Worm (Caenorhabditis elegans) whole organism, L1 larva: ENCODE measurements around the gene D2096.12.

ENCODE experiments used
- aha-1 ChIP-seq: fragments of 150-350 bp; optimal IDR thresholded peaks from 2 replicates; lab custom pipeline; 2014; ENCODE audit warnings: missing biosample characterization, missing genetic modification characterization
- aly-2 ChIP-seq: fragments of 150-350 bp; optimal IDR thresholded peaks from 2 replicates; lab custom pipeline; 2014; ENCODE audit warnings: missing biosample characterization, missing genetic modification characterization
- dpl-1 ChIP-seq, 3 experiments: fragments of 150-350 bp in 2 of 3; sonication (generic microtip) in 1 of 3; optimal IDR thresholded peaks; 2 replicates each; lab custom pipeline; 2014 to 2017; ENCODE audit warnings: missing biosample characterization in 3 of 3, missing genetic modification characterization in 3 of 3, missing genetic modification reagents in 3 of 3
- irx-1 ChIP-seq: sonication (generic microtip); optimal IDR thresholded peaks from 2 replicates; lab custom pipeline; 2016; ENCODE audit warnings: missing genetic modification characterization, missing compliant biosample characterization
- jun-1 ChIP-seq: fragments of 150-350 bp; optimal IDR thresholded peaks from 2 replicates; lab custom pipeline; 2014; ENCODE audit warnings: missing biosample characterization, missing genetic modification reagents, missing genetic modification characterization
- mdl-1 ChIP-seq, 2 experiments: fragments of 150-350 bp; optimal IDR thresholded peaks; 2 replicates each; lab custom pipeline; 2014 to 2017; ENCODE audit warnings: missing biosample characterization in 2 of 2, missing genetic modification characterization in 2 of 2, inconsistent platforms in 1 of 2
- mef-2 ChIP-seq: fragments of 150-350 bp; optimal IDR thresholded peaks from 2 replicates; lab custom pipeline; 2014; ENCODE audit warnings: missing biosample characterization, missing genetic modification characterization
- tlp-1 ChIP-seq: fragments of 150-350 bp; optimal IDR thresholded peaks from 2 replicates; lab custom pipeline; 2014; ENCODE audit warnings: missing biosample characterization, missing genetic modification characterization
- xbp-1 ChIP-seq: sonication (generic microtip); optimal IDR thresholded peaks from 2 replicates; lab custom pipeline; 2016; ENCODE audit warnings: missing genetic modification characterization, missing compliant biosample characterization
- zag-1 ChIP-seq: fragments of 150-350 bp; optimal IDR thresholded peaks from 2 replicates; lab custom pipeline; 2014; ENCODE audit warnings: missing biosample characterization, missing genetic modification characterization

ce11 chrIV:8345518-8345917 is 17.7 kb upstream of the D2096.12 start, which contains the start of gene F17E9.5:
- TF ChIP-seq dpl-1 (GFP tag; optimal IDR thresholded peaks at IDR 0.05; lab: Kevin White, UChicago) (no peak), jun-1 (tag; lab: Kevin White, UChicago) (no peak), irx-1 (no peak), mef-2 (tag; lab: Kevin White, UChicago) (no peak), mdl-1 (tag; optimal IDR thresholded peaks at IDR 0.05; lab: Kevin White, UChicago) (no peak), zag-1 (no peak), tlp-1 (tag; lab: Kevin White, UChicago) (no peak), aha-1 (tag; lab: Kevin White, UChicago) (no peak), aly-2 (tag; lab: Kevin White, UChicago) (no peak), xbp-1 (tag; lab: Kevin White, UChicago) (no peak)
